Worm (Caenorhabditis elegans) whole organism, mixed stage, embryonic: ENCODE data around the gene F20D6.11.

Source experiments
- M03D4.4 ChIP-seq: sonication (generic microtip); optimal IDR thresholded peaks from 2 replicates; lab custom pipeline; 2017; ENCODE audit warnings: mild to moderate bottlenecking, missing genetic modification characterization, missing compliant biosample characterization
- blmp-1 ChIP-seq: fragments of 150-350 bp; optimal IDR thresholded peaks from 2 replicates; lab custom pipeline; 2014; ENCODE audit warnings: missing biosample characterization, missing genetic modification characterization
- ceh-83 ChIP-seq: fragments of 200-800 bp; sonication (Bioruptor generic); optimal IDR thresholded peaks from 2 replicates; lab custom pipeline; 2018; ENCODE audit warnings: mild to moderate bottlenecking, missing genetic modification characterization, missing compliant biosample characterization
- elt-1 ChIP-seq: sonication (generic microtip); optimal IDR thresholded peaks from 2 replicates; lab custom pipeline; 2017; ENCODE audit warnings: missing genetic modification characterization, mild to moderate bottlenecking, missing compliant biosample characterization, antibody characterized with exemption, moderate library complexity, borderline replicate concordance; ENCODE audit not compliant: insufficient read depth
- elt-3 ChIP-seq: fragments of 150-350 bp; optimal IDR thresholded peaks from 2 replicates; lab custom pipeline; 2014; ENCODE audit warnings: missing biosample characterization, missing genetic modification characterization
- hlh-1 ChIP-seq: fragments of 150-350 bp; optimal IDR thresholded peaks from 2 replicates; lab custom pipeline; 2014; ENCODE audit warnings: missing biosample characterization, missing genetic modification reagents, missing genetic modification characterization
- lin-13 ChIP-seq: fragments of 150-350 bp; optimal IDR thresholded peaks from 2 replicates; lab custom pipeline; 2014; ENCODE audit warnings: missing biosample characterization, missing genetic modification characterization
- lsy-2 ChIP-seq: fragments of 150-350 bp; optimal IDR thresholded peaks from 2 replicates; lab custom pipeline; 2014; ENCODE audit warnings: missing biosample characterization, missing genetic modification characterization
- nhr-12 ChIP-seq: fragments of 150-350 bp; optimal IDR thresholded peaks from 2 replicates; lab custom pipeline; 2014; ENCODE audit warnings: missing biosample characterization, missing genetic modification characterization
- nhr-237 ChIP-seq: fragments of 150-350 bp; optimal IDR thresholded peaks from 2 replicates; lab custom pipeline; 2014; ENCODE audit warnings: missing biosample characterization, missing genetic modification characterization
- nhr-76 ChIP-seq: sonication (generic microtip); optimal IDR thresholded peaks from 2 replicates; lab custom pipeline; 2017; ENCODE audit warnings: missing biosample characterization, missing genetic modification characterization
- sem-2 ChIP-seq: fragments of 200-800 bp; sonication (Bioruptor generic); optimal IDR thresholded peaks from 2 replicates; lab custom pipeline; 2018; ENCODE audit warnings: mild to moderate bottlenecking, missing genetic modification characterization, missing compliant biosample characterization
- snpc-4 ChIP-seq: fragments of 150-350 bp; optimal IDR thresholded peaks from 2 replicates; lab custom pipeline; 2014; ENCODE audit warnings: missing biosample characterization, missing genetic modification characterization
- unc-62 ChIP-seq: fragments of 150-350 bp; optimal IDR thresholded peaks from 2 replicates; lab custom pipeline; 2014; ENCODE audit warnings: missing biosample characterization, missing genetic modification reagents, missing genetic modification characterization

DNA sequence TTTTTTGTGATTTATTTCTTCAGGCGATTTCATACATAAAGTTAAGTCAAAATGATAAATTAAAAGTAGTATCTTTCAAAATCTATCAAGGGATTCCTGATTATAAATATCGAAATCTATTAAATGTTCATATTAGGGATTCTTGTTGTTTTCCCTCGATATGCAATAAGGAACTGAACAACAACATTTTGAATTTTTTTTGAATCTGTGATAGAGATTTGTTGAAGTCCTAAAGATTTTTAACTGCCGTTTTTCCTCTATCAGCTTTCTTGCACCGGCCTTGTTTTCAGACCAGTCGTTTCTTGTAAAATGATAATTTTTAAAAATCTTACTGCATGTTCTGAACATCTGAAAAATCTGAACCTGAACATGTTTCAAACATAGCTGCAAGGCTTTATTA lies 43.2 kb downstream of the F20D6.11 start:
- TF ChIP-seq ceh-83 (GFP tag; lab: Kevin White, UChicago): no peak
- no peak for TF ChIP-seq elt-1 (tag; lab: Kevin White, UChicago)
- TF ChIP-seq hlh-1 (tag; lab: Kevin White, UChicago): no peak
- TF ChIP-seq blmp-1 (tag; lab: Kevin White, UChicago): no peak
- TF ChIP-seq nhr-12: no peak
- no peak for TF ChIP-seq unc-62 (GFP tag; lab: Kevin White, UChicago)
- TF ChIP-seq snpc-4: no peak
- TF ChIP-seq elt-3 (tag; lab: Kevin White, UChicago): no peak
- TF ChIP-seq M03D4.4 (tag; lab: Kevin White, UChicago): no peak
- TF ChIP-seq lin-13 (tag; lab: Kevin White, UChicago): no peak
- TF ChIP-seq nhr-76 (tag; lab: Kevin White, UChicago): no peak
- no peak for TF ChIP-seq sem-2 (GFP tag; lab: Kevin White, UChicago)
- no peak for TF ChIP-seq lsy-2 (tag; lab: Kevin White, UChicago)
- no peak for TF ChIP-seq nhr-237 (tag; lab: Kevin White, UChicago)
